Fruit fly (Drosophila melanogaster) whole organism: ENCODE measurements around the gene rst.

ENCODE experiments used
- CG8478 ChIP-seq: fragments of >200 bp; optimal IDR thresholded peaks from 2 replicates; lab custom pipeline; 2018; ENCODE audit warnings: inconsistent platforms
- Dll ChIP-seq: fragments of >200 bp; optimal IDR thresholded peaks from 2 replicates; lab custom pipeline; 2017
- EcR ChIP-seq, 2 experiments: fragments of >200 bp; optimal IDR thresholded peaks; 2 replicates each; lab custom pipeline; 2017; ENCODE audit warnings: missing biosample characterization in 2 of 2, missing genetic modification characterization in 2 of 2, missing genetic modification reagents in 2 of 2
- pan ChIP-seq: fragments of >200 bp; optimal IDR thresholded peaks from 2 replicates; lab custom pipeline; 2017
- psq ChIP-seq: fragments of >200 bp; optimal IDR thresholded peaks from 2 replicates; lab custom pipeline; 2017
- usp ChIP-seq: fragments of >200 bp; optimal IDR thresholded peaks from 2 replicates; lab custom pipeline; 2017; ENCODE audit warnings: missing biosample characterization, missing genetic modification characterization, mixed read lengths

DNA sequence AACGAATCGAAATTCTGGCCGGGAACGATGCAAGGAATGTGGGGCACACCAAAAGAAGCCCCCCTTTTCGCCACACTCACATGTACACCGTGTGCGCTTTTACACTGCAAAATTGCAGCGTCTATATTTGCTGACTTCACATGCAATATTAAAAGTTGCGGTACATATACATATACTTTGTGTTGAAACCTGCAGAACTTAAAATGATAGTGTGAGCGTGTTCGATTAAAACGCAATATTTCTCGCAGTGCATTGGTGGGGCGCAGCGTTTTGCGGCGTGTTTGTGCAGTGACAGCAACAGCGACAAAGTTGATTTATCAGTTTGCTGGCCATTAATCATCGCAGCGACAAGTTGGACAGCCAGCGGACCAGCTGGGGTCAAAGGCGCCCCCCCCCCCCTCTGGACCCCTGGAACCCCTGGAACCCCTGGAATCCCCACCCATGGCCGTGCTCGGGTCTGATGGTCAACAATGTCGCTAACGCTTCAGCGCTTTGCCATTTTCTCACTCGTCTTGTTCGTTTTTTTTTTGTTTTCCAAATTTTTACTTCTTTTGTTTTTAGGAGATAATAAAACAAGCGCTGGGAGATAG, 66.4 kb downstream of the rst start:
- no peak for TF ChIP-seq psq (lab: Kevin White, UChicago)
- TF ChIP-seq usp (GFP tag; lab: Kevin White, UChicago): no peak
- TF ChIP-seq EcR (GFP tag; optimal IDR thresholded peaks at IDR 0.05; lab: Kevin White, UChicago): no peak
- TF ChIP-seq pan (lab: Kevin White, UChicago): no peak
- no peak for TF ChIP-seq CG8478 (lab: Kevin White, UChicago)
- no peak for TF ChIP-seq Dll (lab: Kevin White, UChicago)
